Fruit fly (Drosophila melanogaster): ENCODE measurements around the gene eIF4EHP.

Gene eIF4EHP

dm6 chr3R:24084975-24085374 is 23.8 kb downstream of the eIF4EHP start:
- TF ChIP-seq nerfin-1 (tag; optimal IDR thresholded peaks at IDR 0.05) (no peak), CG18599 (GFP tag; optimal IDR thresholded peaks at IDR 0.05) (peak; percentile 16), B-H2 (GFP tag; optimal IDR thresholded peaks at IDR 0.05) (no peak), lab (GFP tag; optimal IDR thresholded peaks at IDR 0.05) (peak; percentile 14), grn (GFP tag; optimal IDR thresholded peaks at IDR 0.05) (peak; percentile 7), org-1 (GFP tag; optimal IDR thresholded peaks at IDR 0.05) (no peak), exex (tag; optimal IDR thresholded peaks at IDR 0.05) (peak; percentile 99), gro (GFP tag; optimal IDR thresholded peaks at IDR 0.05) (peak; percentile 56), CG34376 (GFP tag; optimal IDR thresholded peaks at IDR 0.05) (peak; percentile 82), sd (tag; optimal IDR thresholded peaks at IDR 0.05) (peak; percentile 94), mirr (GFP tag; optimal IDR thresholded peaks at IDR 0.05) (peak; percentile 94), wek (GFP tag; optimal IDR thresholded peaks at IDR 0.05) (no peak), HmgZ (tag; optimal IDR thresholded peaks at IDR 0.05) (peak; percentile 26), CG13123 (GFP tag; optimal IDR thresholded peaks at IDR 0.05) (no peak), sug (tag; optimal IDR thresholded peaks at IDR 0.05) (peak; percentile 64), cwo (GFP tag; optimal IDR thresholded peaks at IDR 0.05) (peak; percentile 17), CG8281 (tag; optimal IDR thresholded peaks at IDR 0.05) (peak; percentile 1), GATAe (GFP tag; conservative IDR thresholded peaks at IDR 0.05) (peak; percentile 19; the same call in 1 of the 2 replicates)

- TF ChIP-seq Xbp1 (GFP tag; optimal IDR thresholded peaks at IDR 0.05), result no peak
- no peak for TF ChIP-seq pita (GFP tag; optimal IDR thresholded peaks at IDR 0.05)
- 0 out of 3 replicates have a peak, but pooled peaks have one; percentile 11 for TF ChIP-seq Mrtf (GFP tag; IDR thresholded peaks at IDR 0.05)
- TF ChIP-seq CG8765 (GFP tag; IDR thresholded peaks at IDR 0.05), result no peak
- no peak for TF ChIP-seq CG3163 (GFP tag; optimal IDR thresholded peaks at IDR 0.05)
- TF ChIP-seq Ets65A (GFP tag), result peak; percentile 38
- no peak for TF ChIP-seq CG14441 (GFP tag; IDR thresholded peaks at IDR 0.05)
- TF ChIP-seq Dfd (GFP tag; optimal IDR thresholded peaks at IDR 0.05), result peak in 1 of 2 experiments; percentile 17
- TF ChIP-seq corto (GFP tag; optimal IDR thresholded peaks at IDR 0.05), result no peak
- no peak for TF ChIP-seq bigmax (GFP tag; optimal IDR thresholded peaks at IDR 0.05)
These were observed 29.1 kb downstream of the eIF4EHP start for dm6 chr3R:24079613-24080012.

- TF ChIP-seq row (GFP tag; IDR thresholded peaks at IDR 0.05), result peak; percentile 31; the same call in 1 of the 3 replicates
- peak; percentile 18 for TF ChIP-seq sens (GFP tag)
- peak; percentile 57 for TF ChIP-seq slbo (GFP tag; IDR thresholded peaks at IDR 0.05)
- TF ChIP-seq dysf (GFP tag; IDR thresholded peaks at IDR 0.05), result peak; percentile 27; the same call in 1 of the 3 replicates
- TF ChIP-seq crp (GFP tag; optimal IDR thresholded peaks at IDR 0.05), result no peak
- TF ChIP-seq CG32767 (GFP tag; IDR thresholded peaks at IDR 0.05), result no peak
- 0 out of 2 replicates have a peak, but pooled peaks have one; percentile 6 for TF ChIP-seq E2f2 (GFP tag; IDR thresholded peaks at IDR 0.05)
- no peak for TF ChIP-seq YL-1 (GFP tag; optimal IDR thresholded peaks at IDR 0.05)
- TF ChIP-seq mam (GFP tag; optimal IDR thresholded peaks at IDR 0.05), result no peak
- TF ChIP-seq Deaf1 (tag; optimal IDR thresholded peaks at IDR 0.05), result no peak
- TF ChIP-seq gem (tag; optimal IDR thresholded peaks at IDR 0.05), result peak; percentile 40
- TF ChIP-seq Med (GFP tag), result peak; percentile 52
- no peak for TF ChIP-seq CG8089 (GFP tag; optimal IDR thresholded peaks at IDR 0.05)
- TF ChIP-seq B-H2 (GFP tag; optimal IDR thresholded peaks at IDR 0.05), result no peak
- TF ChIP-seq prd (optimal IDR thresholded peaks at IDR 0.05), result no peak
- 0 out of 3 replicates have a peak, but pooled peaks have one; percentile 22 for TF ChIP-seq prd (GFP tag; IDR thresholded peaks at IDR 0.05)
- peak; percentile 62 for TF ChIP-seq twi (tag; optimal IDR thresholded peaks at IDR 0.05)
- no peak for TF ChIP-seq lov (optimal IDR thresholded peaks at IDR 0.05)
- TF ChIP-seq lov (GFP tag; IDR thresholded peaks at IDR 0.05), result no peak
- peak in 1 of 2 experiments; percentile 16 for TF ChIP-seq Hr51 (GFP tag; optimal IDR thresholded peaks at IDR 0.05)
- peak; percentile 9; the same call in 1 of the 2 replicates for TF ChIP-seq Ada2b (GFP tag; IDR thresholded peaks at IDR 0.05)
- TF ChIP-seq salm (tag; optimal IDR thresholded peaks at IDR 0.05), result no peak
- TF ChIP-seq dmrt99B (tag; optimal IDR thresholded peaks at IDR 0.05), result peak; percentile 14
These were observed 29.6 kb downstream of the eIF4EHP start for dm6 chr3R:24079110-24079509.
